Fruit fly (Drosophila melanogaster): Measurements from ENCODE around the gene CG31674.

CG31674 gene

DNA sequence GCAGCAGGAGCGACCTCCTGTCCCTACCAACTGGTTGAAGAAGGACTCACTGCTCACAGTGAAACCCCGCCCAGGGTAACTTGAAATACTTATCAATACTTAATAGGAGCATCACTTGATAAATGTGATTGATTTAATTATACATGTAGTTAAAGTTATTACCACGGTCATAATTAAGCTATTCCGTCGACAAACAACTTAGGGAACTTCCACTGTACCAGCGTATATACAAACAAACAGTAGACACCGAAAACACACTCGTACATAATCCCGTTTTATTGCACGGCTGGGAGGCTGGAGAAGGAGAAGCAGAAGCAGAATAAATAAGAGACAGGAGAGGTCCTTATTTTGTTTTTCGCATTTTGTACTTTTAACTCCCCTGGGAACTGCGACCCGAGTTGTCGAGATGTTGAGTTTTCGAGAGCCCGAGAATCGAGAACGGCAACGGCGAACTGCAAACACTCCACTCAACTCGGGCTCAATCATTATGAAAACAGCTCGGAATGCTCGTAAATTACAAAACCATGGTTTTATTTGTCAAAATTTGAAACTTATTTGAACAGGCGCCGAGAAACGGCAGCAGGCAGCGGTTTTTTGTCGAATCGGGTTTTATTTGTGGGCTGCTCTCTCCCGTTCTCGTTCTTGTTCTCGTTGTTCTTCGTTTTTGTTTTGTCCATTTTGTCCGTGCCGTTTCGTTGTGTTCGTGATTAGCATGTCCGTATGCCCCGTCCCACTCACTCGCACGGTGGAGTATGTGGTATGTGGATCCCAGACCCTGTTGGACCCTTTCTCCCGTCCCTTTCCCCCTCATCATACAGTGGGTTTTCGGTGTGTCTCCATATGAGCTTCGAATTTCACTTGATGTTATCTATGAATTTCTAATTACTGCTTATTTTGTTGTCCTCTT lies 30.8 kb upstream of the CG31674 start (continued):
- peak; percentile 87 for TF ChIP-seq Rfx (GFP tag; IDR thresholded peaks at IDR 0.05)
- peak; percentile 47 for TF ChIP-seq slou (GFP tag; optimal IDR thresholded peaks at IDR 0.05)
- peak; percentile 75 for TF ChIP-seq dmrt99B (tag; optimal IDR thresholded peaks at IDR 0.05)
- 0 out of 3 replicates have a peak, but pooled peaks have one; percentile 33 for TF ChIP-seq CG3726 (GFP tag; IDR thresholded peaks at IDR 0.05)
- peak; percentile 22 for TF ChIP-seq tup (GFP tag; optimal IDR thresholded peaks at IDR 0.05)
- peak; percentile 71 for TF ChIP-seq sug (tag; optimal IDR thresholded peaks at IDR 0.05)
- peak; percentile 86 for TF ChIP-seq CG9727 (GFP tag; optimal IDR thresholded peaks at IDR 0.05)
- TF ChIP-seq trh (GFP tag; optimal IDR thresholded peaks at IDR 0.05), result no peak
- peak; percentile 38 for TF ChIP-seq CG18011 (GFP tag; optimal IDR thresholded peaks at IDR 0.05)
- TF ChIP-seq CG18262 (tag; optimal IDR thresholded peaks at IDR 0.05), result peak; percentile 58
- peak; percentile 77 for TF ChIP-seq Deaf1 (tag; optimal IDR thresholded peaks at IDR 0.05)
- no peak for TF ChIP-seq hbn (GFP tag; IDR thresholded peaks at IDR 0.05; ENCODE audit: partially characterized antibody)
- no peak for TF ChIP-seq sna (GFP tag; IDR thresholded peaks at IDR 0.05; ENCODE audit: partially characterized antibody)
- TF ChIP-seq Hmx (GFP tag; optimal IDR thresholded peaks at IDR 0.05), result no peak
- no peak for TF ChIP-seq CG15479 (GFP tag; optimal IDR thresholded peaks at IDR 0.05)
- no peak for TF ChIP-seq crp (GFP tag; optimal IDR thresholded peaks at IDR 0.05)
- TF ChIP-seq CG8765 (GFP tag; IDR thresholded peaks at IDR 0.05), result peak; percentile 83
- TF ChIP-seq CG15269 (tag; optimal IDR thresholded peaks at IDR 0.05), result peak; percentile 78
- peak; percentile 96 for TF ChIP-seq CG18599 (GFP tag; optimal IDR thresholded peaks at IDR 0.05)
- no peak for TF ChIP-seq sc (optimal IDR thresholded peaks at IDR 0.05)
- TF ChIP-seq sc (GFP tag; optimal IDR thresholded peaks at IDR 0.05), result no peak
- TF ChIP-seq Lhr (GFP tag; optimal IDR thresholded peaks at IDR 0.05), result no peak
- peak; percentile 63 for TF ChIP-seq disco-r (GFP tag; optimal IDR thresholded peaks at IDR 0.05)
- peak; percentile 47 for TF ChIP-seq CG17328 (GFP tag; IDR thresholded peaks at IDR 0.05)
- peak; percentile 81 for TF ChIP-seq CG9817 (tag; optimal IDR thresholded peaks at IDR 0.05)
- TF ChIP-seq CG12104 (GFP tag; optimal IDR thresholded peaks at IDR 0.05), result peak; percentile 55
- TF ChIP-seq slbo (GFP tag; IDR thresholded peaks at IDR 0.05), result peak; percentile 89
- 0 out of 3 replicates have a peak, but pooled peaks have one; percentile 70 for TF ChIP-seq so (GFP tag; IDR thresholded peaks at IDR 0.05)
- peak; percentile 38 for TF ChIP-seq nau (GFP tag; optimal IDR thresholded peaks at IDR 0.05)
- TF ChIP-seq CG14710 (tag; optimal IDR thresholded peaks at IDR 0.05), result peak; percentile 36
- no peak for TF ChIP-seq hth (optimal IDR thresholded peaks at IDR 0.05)
- peak; percentile 66; the same call in 1 of the 2 replicates for TF ChIP-seq chm (GFP tag; IDR thresholded peaks at IDR 0.05)
- no peak for TF ChIP-seq amos (GFP tag; IDR thresholded peaks at IDR 0.05; ENCODE audit: partially characterized antibody)
- TF ChIP-seq Myb (GFP tag; optimal IDR thresholded peaks at IDR 0.05), result peak; percentile 69
- no peak for TF ChIP-seq gcm2 (GFP tag; optimal IDR thresholded peaks at IDR 0.05)
- TF ChIP-seq Camta (GFP tag; optimal IDR thresholded peaks at IDR 0.05), result peak; percentile 62
- TF ChIP-seq da (GFP tag; optimal IDR thresholded peaks at IDR 0.05), result peak; percentile 43
- peak; percentile 78 for TF ChIP-seq PHDP (tag; optimal IDR thresholded peaks at IDR 0.05)
- TF ChIP-seq ase (GFP tag; IDR thresholded peaks at IDR 0.05), result peak; percentile 47; the same call in 1 of the 3 replicates
- peak; percentile 53 for TF ChIP-seq CG10959 (GFP tag; IDR thresholded peaks at IDR 0.05)
- 0 out of 2 replicates have a peak, but pooled peaks have one; percentile 14 for TF ChIP-seq CG17612 (GFP tag; IDR thresholded peaks at IDR 0.05)
- TF ChIP-seq CG2875 (GFP tag; optimal IDR thresholded peaks at IDR 0.05), result no peak
- no peak for TF ChIP-seq YL-1 (GFP tag; optimal IDR thresholded peaks at IDR 0.05)
- no peak for TF ChIP-seq HLHmδ (GFP tag; optimal IDR thresholded peaks at IDR 0.05)
- TF ChIP-seq CG11093 (GFP tag; IDR thresholded peaks at IDR 0.05), result no peak
- TF ChIP-seq Ravus (GFP tag; IDR thresholded peaks at IDR 0.05), result no peak
- peak; percentile 82 for TF ChIP-seq CG1647 (GFP tag; optimal IDR thresholded peaks at IDR 0.05)
- TF ChIP-seq az2 (GFP tag; optimal IDR thresholded peaks at IDR 0.05), result peak; percentile 61
- no peak for TF ChIP-seq Dip2 (GFP tag; IDR thresholded peaks at IDR 0.05)

Data from whole organism, embryonic.